Worm (Caenorhabditis elegans) whole organism, L2 larva: ENCODE measurements around the gene F22D3.4.

Experiments used
- C34F6.9 ChIP-seq: fragments of 150-350 bp; optimal IDR thresholded peaks from 2 replicates; lab custom pipeline; 2014; ENCODE audit warnings: missing biosample characterization, missing genetic modification characterization
- F13H6.1 ChIP-seq: sonication (generic microtip); optimal IDR thresholded peaks from 2 replicates; lab custom pipeline; 2016; ENCODE audit warnings: missing genetic modification characterization, missing compliant biosample characterization
- R02D3.7 ChIP-seq: fragments of 150-350 bp; optimal IDR thresholded peaks from 2 replicates; lab custom pipeline; 2014; ENCODE audit warnings: missing biosample characterization, missing genetic modification characterization
- Y55F3AM.14 ChIP-seq: fragments of 200-800 bp; sonication (Bioruptor generic); optimal IDR thresholded peaks from 2 replicates; lab custom pipeline; 2018; ENCODE audit warnings: mild to moderate bottlenecking, missing genetic modification characterization, missing compliant biosample characterization
- ZK546.5 ChIP-seq: sonication (generic microtip); optimal IDR thresholded peaks from 2 replicates; lab custom pipeline; 2017; ENCODE audit warnings: missing biosample characterization, missing genetic modification characterization
- alr-1 ChIP-seq: fragments of 150-350 bp; optimal IDR thresholded peaks from 2 replicates; lab custom pipeline; 2014; ENCODE audit warnings: missing biosample characterization, missing genetic modification characterization
- aly-2 ChIP-seq: fragments of 150-350 bp; optimal IDR thresholded peaks from 2 replicates; lab custom pipeline; 2014; ENCODE audit warnings: missing biosample characterization, missing genetic modification characterization
- ama-1 ChIP-seq: fragments of 150-350 bp; optimal IDR thresholded peaks from 2 replicates; lab custom pipeline; 2018; ENCODE audit warnings: inconsistent platforms
- blmp-1 ChIP-seq: sonication (generic microtip); optimal IDR thresholded peaks from 2 replicates; lab custom pipeline; 2017; ENCODE audit warnings: missing genetic modification characterization, mild to moderate bottlenecking, missing compliant biosample characterization, antibody characterized with exemption, moderate library complexity; ENCODE audit not compliant: insufficient read depth
- ceh-16 ChIP-seq: fragments of 150-350 bp; optimal IDR thresholded peaks from 2 replicates; lab custom pipeline; 2014; ENCODE audit warnings: missing biosample characterization, missing genetic modification characterization
- dmd-4 ChIP-seq: sonication (generic microtip); optimal IDR thresholded peaks from 2 replicates; lab custom pipeline; 2017; ENCODE audit warnings: missing biosample characterization, missing genetic modification characterization
- egl-27 ChIP-seq: sonication (generic microtip); optimal IDR thresholded peaks from 3 replicates; lab custom pipeline; 2017; ENCODE audit warnings: missing biosample characterization, missing genetic modification reagents, missing genetic modification characterization
- elt-1 ChIP-seq: fragments of 150-350 bp; optimal IDR thresholded peaks from 2 replicates; lab custom pipeline; 2014; ENCODE audit warnings: missing biosample characterization, missing genetic modification characterization
- elt-3 ChIP-seq: sonication (generic microtip); optimal IDR thresholded peaks from 2 replicates; lab custom pipeline; 2017; ENCODE audit warnings: missing biosample characterization, missing genetic modification characterization
- fos-1 ChIP-seq: fragments of 150-350 bp; optimal IDR thresholded peaks from 2 replicates; lab custom pipeline; 2014; ENCODE audit warnings: missing biosample characterization, missing genetic modification characterization
- gmeb-1 ChIP-seq: fragments of 150-350 bp; optimal IDR thresholded peaks from 2 replicates; lab custom pipeline; 2014; ENCODE audit warnings: missing biosample characterization, missing genetic modification characterization
- lin-11 ChIP-seq: fragments of 150-350 bp; sonication (generic microtip); optimal IDR thresholded peaks from 2 replicates; lab custom pipeline; 2014; ENCODE audit warnings: missing biosample characterization, missing genetic modification characterization, inconsistent platforms, mixed read lengths
- lin-13 ChIP-seq: fragments of 150-350 bp; optimal IDR thresholded peaks from 2 replicates; lab custom pipeline; 2014; ENCODE audit warnings: missing biosample characterization, missing genetic modification reagents, missing genetic modification characterization
- lin-39 ChIP-seq: fragments of 150-350 bp; optimal IDR thresholded peaks from 2 replicates; lab custom pipeline; 2014; ENCODE audit warnings: missing biosample characterization, missing genetic modification reagents, missing genetic modification characterization
- lsy-2 ChIP-seq, 2 experiments: fragments of 150-350 bp in 1 of 2; sonication (generic microtip) in 1 of 2; optimal IDR thresholded peaks; 2 replicates each; lab custom pipeline; 2014 to 2017; ENCODE audit warnings: missing biosample characterization in 2 of 2, missing genetic modification characterization in 2 of 2
- mab-5 ChIP-seq: fragments of 150-350 bp; optimal IDR thresholded peaks from 2 replicates; lab custom pipeline; 2014; ENCODE audit warnings: missing biosample characterization, missing genetic modification characterization
- mdl-1 ChIP-seq, 2 experiments: fragments of 150-350 bp in 1 of 2; sonication (generic microtip) in 1 of 2; optimal IDR thresholded peaks; 2 replicates each; lab custom pipeline; 2017; ENCODE audit warnings: missing biosample characterization in 2 of 2, missing genetic modification characterization in 2 of 2
- nhr-10 ChIP-seq: sonication (generic microtip); optimal IDR thresholded peaks from 2 replicates; lab custom pipeline; 2017; ENCODE audit warnings: missing biosample characterization, missing genetic modification characterization
- nhr-11 ChIP-seq: fragments of 150-350 bp; optimal IDR thresholded peaks from 2 replicates; lab custom pipeline; 2014; ENCODE audit warnings: missing biosample characterization, missing genetic modification characterization
- nhr-12 ChIP-seq: fragments of 150-350 bp; optimal IDR thresholded peaks from 2 replicates; lab custom pipeline; 2014; ENCODE audit warnings: missing biosample characterization, missing genetic modification characterization
- nhr-21 ChIP-seq: fragments of 150-350 bp; optimal IDR thresholded peaks from 2 replicates; lab custom pipeline; 2014; ENCODE audit warnings: missing biosample characterization, missing genetic modification characterization
- nhr-237 ChIP-seq: fragments of 150-350 bp; optimal IDR thresholded peaks from 2 replicates; lab custom pipeline; 2014; ENCODE audit warnings: missing biosample characterization, missing genetic modification characterization
- nhr-25 ChIP-seq: fragments of 150-350 bp; sonication (generic microtip); optimal IDR thresholded peaks from 3 replicates; lab custom pipeline; 2014; ENCODE audit warnings: missing biosample characterization, missing genetic modification characterization
- nhr-6 ChIP-seq: fragments of 150-350 bp; optimal IDR thresholded peaks from 2 replicates; lab custom pipeline; 2014; ENCODE audit warnings: missing biosample characterization, missing genetic modification characterization
- nhr-77 ChIP-seq: fragments of 150-350 bp; optimal IDR thresholded peaks from 2 replicates; lab custom pipeline; 2014; ENCODE audit warnings: missing biosample characterization, missing genetic modification characterization
- sem-4 ChIP-seq: fragments of 150-350 bp; optimal IDR thresholded peaks from 2 replicates; lab custom pipeline; 2014; ENCODE audit warnings: missing biosample characterization, missing genetic modification reagents, missing genetic modification characterization
- skn-1 ChIP-seq: sonication (generic microtip); optimal IDR thresholded peaks from 2 replicates; lab custom pipeline; 2017; ENCODE audit warnings: missing biosample characterization, missing genetic modification characterization
- sma-3 ChIP-seq: sonication (generic microtip); optimal IDR thresholded peaks from 2 replicates; lab custom pipeline; 2016; ENCODE audit warnings: missing genetic modification reagents, missing genetic modification characterization, missing compliant biosample characterization
- sma-9 ChIP-seq, 2 experiments: fragments of 150-350 bp in 1 of 2; sonication (generic microtip) in 1 of 2; optimal IDR thresholded peaks; 2 replicates each; lab custom pipeline; 2014 to 2016; ENCODE audit warnings: missing genetic modification characterization in 2 of 2, mild to moderate bottlenecking in 1 of 2, missing biosample characterization in 1 of 2, missing compliant biosample characterization in 1 of 2, missing genetic modification reagents in 1 of 2, moderate library complexity in 1 of 2
- unc-39 ChIP-seq: fragments of 150-350 bp; optimal IDR thresholded peaks from 2 replicates; lab custom pipeline; 2014; ENCODE audit warnings: missing biosample characterization, missing genetic modification characterization
- unc-55 ChIP-seq: fragments of 150-350 bp; sonication (generic microtip); optimal IDR thresholded peaks from 3 replicates; lab custom pipeline; 2014; ENCODE audit warnings: missing biosample characterization, missing genetic modification reagents, missing genetic modification characterization
- zag-1 ChIP-seq: fragments of 150-350 bp; optimal IDR thresholded peaks from 2 replicates; lab custom pipeline; 2014; ENCODE audit warnings: missing biosample characterization, missing genetic modification characterization
- ztf-1 ChIP-seq: fragments of 200-800 bp; sonication (Bioruptor generic); conservative IDR thresholded peaks from 2 replicates; pipeline ENCODE4 v1.3.6; 2022; ENCODE audit warnings: missing genetic modification characterization, missing compliant biosample characterization
- ztf-11 ChIP-seq: sonication (generic microtip); optimal IDR thresholded peaks from 2 replicates; lab custom pipeline; 2017; ENCODE audit warnings: missing biosample characterization, missing genetic modification characterization
- ztf-4 ChIP-seq: fragments of 150-350 bp; optimal IDR thresholded peaks from 2 replicates; lab custom pipeline; 2014; ENCODE audit warnings: missing biosample characterization, missing genetic modification characterization

F22D3.4 gene

ce11 chrII:6898017-6898779 lies 29.2 kb downstream of the F22D3.4 start, which contains the start of gene hrpl-1:
hrpl-1 (plus strand) TSS chrII:6898729.
- TF ChIP-seq C34F6.9 (peak; percentile 23), sem-4 (tag; lab: Kevin White, UChicago) (no peak), sma-3 (peak; percentile 33), nhr-21 (tag; lab: Kevin White, UChicago) (no peak), fos-1 (tag; lab: Kevin White, UChicago) (peak; percentile 40), unc-55 (GFP tag; lab: Kevin White, UChicago) (peak; percentile 26), blmp-1 (tag; lab: Kevin White, UChicago) (no peak), nhr-25 (tag; lab: Kevin White, UChicago) (no peak), zag-1 (tag; lab: Kevin White, UChicago) (no peak), lsy-2 (tag; optimal IDR thresholded peaks at IDR 0.05; lab: Kevin White, UChicago) (peak in 1 of 2 experiments; percentile 19), ama-1 (lab: Kevin White, UChicago) (no peak), Y55F3AM.14 (no peak), lin-13 (GFP tag; lab: Kevin White, UChicago) (no peak), nhr-12 (tag; lab: Kevin White, UChicago) (no peak), sma-9 (GFP tag; optimal IDR thresholded peaks at IDR 0.05; lab: Kevin White, UChicago) (peak; percentile 29), sma-9 (tag; optimal IDR thresholded peaks at IDR 0.05; lab: Kevin White, UChicago) (no peak), ztf-4 (tag; lab: Kevin White, UChicago) (no peak)

ce11 chrII:6897507-6897906 lies 29.9 kb downstream of the F22D3.4 start, which contains the start of gene C44B7.11:
C44B7.11 (minus strand) TSS chrII:6897540.
- no peak for TF ChIP-seq lin-39 (tag; lab: Kevin White, UChicago)
- peak; percentile 52 for TF ChIP-seq fos-1 (tag; lab: Kevin White, UChicago)

ce11 chrII:6893589-6894245 lies 33.7 kb downstream of the F22D3.4 start, which contains the start of gene adal-1:
adal-1 (minus strand) TSS chrII:6893639.
- no peak for TF ChIP-seq fos-1 (tag; lab: Kevin White, UChicago)
- TF ChIP-seq lsy-2 (tag; optimal IDR thresholded peaks at IDR 0.05; lab: Kevin White, UChicago), result peak in 1 of 2 experiments; percentile 35
- no peak for TF ChIP-seq lin-13 (GFP tag; lab: Kevin White, UChicago)
- TF ChIP-seq elt-1 (tag; lab: Kevin White, UChicago), result no peak

- TF ChIP-seq dmd-4 (tag; lab: Kevin White, UChicago), result no peak
- no peak for TF ChIP-seq aly-2 (tag; lab: Kevin White, UChicago)
- TF ChIP-seq nhr-11 (tag; lab: Kevin White, UChicago), result no peak
- no peak for TF ChIP-seq unc-55 (GFP tag; lab: Kevin White, UChicago)
- TF ChIP-seq nhr-21 (tag; lab: Kevin White, UChicago), result peak; percentile 78
- no peak for TF ChIP-seq R02D3.7 (tag; lab: Kevin White, UChicago)
- TF ChIP-seq fos-1 (tag; lab: Kevin White, UChicago), result peak; percentile 64
- no peak for TF ChIP-seq ceh-16 (tag; lab: Kevin White, UChicago)
- TF ChIP-seq F13H6.1 (tag; lab: Kevin White, UChicago), result peak; percentile 68
- TF ChIP-seq sma-9 (GFP tag; optimal IDR thresholded peaks at IDR 0.05; lab: Kevin White, UChicago), result peak; percentile 87
- no peak for TF ChIP-seq sma-9 (tag; optimal IDR thresholded peaks at IDR 0.05; lab: Kevin White, UChicago)
- peak; percentile 73 for TF ChIP-seq blmp-1 (tag; lab: Kevin White, UChicago)
- no peak for TF ChIP-seq lin-39 (tag; lab: Kevin White, UChicago)
- TF ChIP-seq nhr-77 (tag; lab: Kevin White, UChicago), result no peak
- TF ChIP-seq ztf-11 (tag; lab: Kevin White, UChicago), result no peak
- peak; percentile 74 for TF ChIP-seq sma-3
- TF ChIP-seq nhr-6 (tag; lab: Kevin White, UChicago), result peak; percentile 47
- peak in 1 of 2 experiments; percentile 42 for TF ChIP-seq mdl-1 (tag; optimal IDR thresholded peaks at IDR 0.05; lab: Kevin White, UChicago)
- peak; percentile 50 for TF ChIP-seq gmeb-1 (tag; lab: Kevin White, UChicago)
- TF ChIP-seq skn-1 (tag; lab: Kevin White, UChicago), result no peak
- peak; percentile 59 for TF ChIP-seq ama-1 (lab: Kevin White, UChicago)
- TF ChIP-seq ztf-1 (GFP tag; lab: Robert Waterston, UW), result no peak
- no peak for TF ChIP-seq nhr-237 (tag; lab: Kevin White, UChicago)
- no peak for TF ChIP-seq lin-11 (tag; lab: Kevin White, UChicago)
- peak; percentile 6 for TF ChIP-seq Y55F3AM.14
- TF ChIP-seq C34F6.9, result peak; percentile 11
- TF ChIP-seq lsy-2 (tag; optimal IDR thresholded peaks at IDR 0.05; lab: Kevin White, UChicago), result peak in 1 of 2 experiments; percentile 47
- TF ChIP-seq lin-13 (GFP tag; lab: Kevin White, UChicago), result no peak
- TF ChIP-seq zag-1 (tag; lab: Kevin White, UChicago), result no peak
- TF ChIP-seq nhr-25 (tag; lab: Kevin White, UChicago), result peak; percentile 36
- no peak for TF ChIP-seq nhr-10 (tag; lab: Kevin White, UChicago)
- no peak for TF ChIP-seq nhr-12 (tag; lab: Kevin White, UChicago)
- no peak for TF ChIP-seq egl-27 (tag; lab: Kevin White, UChicago)
- no peak for TF ChIP-seq elt-3
- TF ChIP-seq alr-1 (tag; lab: Kevin White, UChicago), result no peak
- no peak for TF ChIP-seq unc-39 (tag; lab: Kevin White, UChicago)
- TF ChIP-seq mab-5 (tag; lab: Kevin White, UChicago), result no peak
- TF ChIP-seq ZK546.5 (tag; lab: Kevin White, UChicago), result no peak
- no peak for TF ChIP-seq elt-1 (tag; lab: Kevin White, UChicago)
Measured at ce11 chrII:6891838-6892237, 35.6 kb downstream of the F22D3.4 start.
